Worm (Caenorhabditis elegans) whole organism, late embryonic: ENCODE results near the gene B0495.9.

Experiments
- C08G9.2 ChIP-seq: sonication (generic microtip); optimal IDR thresholded peaks from 2 replicates; lab custom pipeline; 2016; ENCODE audit warnings: mild to moderate bottlenecking, missing genetic modification characterization, moderate library complexity, missing compliant biosample characterization
- F13H6.1 ChIP-seq: sonication (generic microtip); optimal IDR thresholded peaks from 2 replicates; lab custom pipeline; 2016; ENCODE audit warnings: missing genetic modification characterization, missing compliant biosample characterization
- K02D7.2 ChIP-seq: sonication (generic microtip); optimal IDR thresholded peaks from 2 replicates; lab custom pipeline; 2017; ENCODE audit warnings: mild to moderate bottlenecking, missing genetic modification characterization, missing compliant biosample characterization
- Y22D7AL.16 ChIP-seq: sonication (generic microtip); optimal IDR thresholded peaks from 2 replicates; lab custom pipeline; 2016; ENCODE audit warnings: missing genetic modification characterization, missing compliant biosample characterization
- ceh-14 ChIP-seq: sonication (generic microtip); optimal IDR thresholded peaks from 2 replicates; lab custom pipeline; 2016; ENCODE audit warnings: missing genotype, missing genetic modification characterization, missing compliant biosample characterization
- ceh-2 ChIP-seq: sonication (generic microtip); optimal IDR thresholded peaks from 2 replicates; lab custom pipeline; 2016; ENCODE audit warnings: missing genotype, missing genetic modification characterization, missing compliant biosample characterization
- ceh-30 ChIP-seq: fragments of 150-350 bp; optimal IDR thresholded peaks from 2 replicates; lab custom pipeline; 2014; ENCODE audit warnings: missing biosample characterization, missing genetic modification characterization
- ceh-31 ChIP-seq: sonication (generic microtip); optimal IDR thresholded peaks from 2 replicates; lab custom pipeline; 2016; ENCODE audit warnings: missing genetic modification characterization, missing compliant biosample characterization
- ceh-9 ChIP-seq: sonication (generic microtip); optimal IDR thresholded peaks from 2 replicates; lab custom pipeline; 2016; ENCODE audit warnings: mild to moderate bottlenecking, missing genetic modification characterization, inconsistent platforms, missing compliant biosample characterization
- dmd-4 ChIP-seq: sonication (generic microtip); optimal IDR thresholded peaks from 2 replicates; lab custom pipeline; 2016; ENCODE audit warnings: borderline replicate concordance, missing genetic modification characterization, missing compliant biosample characterization
- dve-1 ChIP-seq: sonication (generic microtip); optimal IDR thresholded peaks from 2 replicates; lab custom pipeline; 2017; ENCODE audit warnings: antibody characterized with exemption, mild to moderate bottlenecking, missing genetic modification characterization, missing compliant biosample characterization
- elt-2 ChIP-seq: sonication (generic microtip); optimal IDR thresholded peaks from 2 replicates; lab custom pipeline; 2016; ENCODE audit warnings: missing genetic modification reagents, missing genetic modification characterization, missing compliant biosample characterization
- elt-4 ChIP-seq: sonication (generic microtip); optimal IDR thresholded peaks from 2 replicates; lab custom pipeline; 2016; ENCODE audit warnings: missing genetic modification characterization, missing compliant biosample characterization
- fkh-10 ChIP-seq: fragments of 150-350 bp; optimal IDR thresholded peaks from 2 replicates; lab custom pipeline; 2014; ENCODE audit warnings: missing biosample characterization, missing genetic modification reagents, missing genetic modification characterization
- fkh-6 ChIP-seq: sonication (generic microtip); optimal IDR thresholded peaks from 2 replicates; lab custom pipeline; 2016; ENCODE audit warnings: missing genetic modification characterization, missing compliant biosample characterization
- gmeb-2 ChIP-seq: sonication (generic microtip); optimal IDR thresholded peaks from 2 replicates; lab custom pipeline; 2016; ENCODE audit warnings: missing genetic modification characterization, inconsistent platforms, missing compliant biosample characterization
- hlh-15 ChIP-seq: sonication (generic microtip); optimal IDR thresholded peaks from 2 replicates; lab custom pipeline; 2016; ENCODE audit warnings: missing genetic modification characterization, missing compliant biosample characterization
- hlh-30 ChIP-seq: sonication (generic microtip); optimal IDR thresholded peaks from 2 replicates; lab custom pipeline; 2017; ENCODE audit warnings: antibody characterized with exemption, missing genetic modification characterization, missing compliant biosample characterization; ENCODE audit not compliant: insufficient read depth
- hlh-6 ChIP-seq: sonication (generic microtip); optimal IDR thresholded peaks from 2 replicates; lab custom pipeline; 2016; ENCODE audit warnings: missing genotype, missing genetic modification characterization, missing compliant biosample characterization
- hlh-8 ChIP-seq: sonication (generic microtip); optimal IDR thresholded peaks from 2 replicates; lab custom pipeline; 2016; ENCODE audit warnings: missing genotype, missing genetic modification characterization, missing compliant biosample characterization
- lim-6 ChIP-seq: sonication (generic microtip); optimal IDR thresholded peaks from 2 replicates; lab custom pipeline; 2016; ENCODE audit warnings: missing genetic modification characterization, missing compliant biosample characterization
- lin-11 ChIP-seq: fragments of 200-800 bp; sonication (Bioruptor generic); optimal IDR thresholded peaks from 2 replicates; lab custom pipeline; 2018; ENCODE audit warnings: mild to moderate bottlenecking, missing genetic modification characterization, missing compliant biosample characterization
- nfya-1 ChIP-seq: sonication (generic microtip); optimal IDR thresholded peaks from 2 replicates; lab custom pipeline; 2017; ENCODE audit warnings: missing genetic modification characterization, mild to moderate bottlenecking, missing compliant biosample characterization, antibody characterized with exemption, moderate library complexity
- pag-3 ChIP-seq: sonication (generic microtip); optimal IDR thresholded peaks from 2 replicates; lab custom pipeline; 2016; ENCODE audit warnings: missing compliant biosample characterization, missing genetic modification characterization, borderline replicate concordance
- pax-1 ChIP-seq: fragments of 150-350 bp; optimal IDR thresholded peaks from 2 replicates; lab custom pipeline; 2014; ENCODE audit warnings: missing biosample characterization, missing genetic modification characterization
- pha-2 ChIP-seq: sonication (generic microtip); optimal IDR thresholded peaks from 2 replicates; lab custom pipeline; 2017; ENCODE audit warnings: mild to moderate bottlenecking, missing genetic modification characterization, missing compliant biosample characterization
- pqm-1 ChIP-seq: sonication (generic microtip); optimal IDR thresholded peaks from 2 replicates; lab custom pipeline; 2016; ENCODE audit warnings: missing genetic modification characterization, missing compliant biosample characterization
- sdc-2 ChIP-seq: sonication (generic microtip); optimal IDR thresholded peaks from 2 replicates; lab custom pipeline; 2016; ENCODE audit warnings: missing genotype, missing genetic modification characterization, missing compliant biosample characterization
- sox-2 ChIP-seq: fragments of 200-800 bp; sonication (Bioruptor generic); IDR thresholded peaks from 2 replicates; pipeline ENCODE4 v1.3.6; 2022; ENCODE audit warnings: missing genetic modification reagents, missing genetic modification characterization, missing compliant biosample characterization
- sox-4 ChIP-seq: sonication (generic microtip); optimal IDR thresholded peaks from 2 replicates; lab custom pipeline; 2017; ENCODE audit warnings: mild to moderate bottlenecking, missing genetic modification characterization, inconsistent platforms, missing compliant biosample characterization
- tbx-2 ChIP-seq: sonication (generic microtip); optimal IDR thresholded peaks from 2 replicates; lab custom pipeline; 2016; ENCODE audit warnings: missing genetic modification characterization, missing compliant biosample characterization
- unc-3 ChIP-seq, 2 experiments: fragments of 200-800 bp in 1 of 2; sonication (Bioruptor generic) in 1 of 2; sonication (generic microtip) in 1 of 2; conservative IDR thresholded peaks in 1 of 2; optimal IDR thresholded peaks in 1 of 2; 2 replicates each; pipeline versions ENCODE4 v1.3.6 to Lab custom; 2016 to 2022; ENCODE audit warnings: missing compliant biosample characterization in 2 of 2, missing genetic modification characterization in 2 of 2, missing genetic modification reagents in 1 of 2
- unc-55 ChIP-seq: sonication (generic microtip); optimal IDR thresholded peaks from 2 replicates; lab custom pipeline; 2017; ENCODE audit warnings: missing biosample characterization, missing genetic modification reagents, missing genetic modification characterization
- unc-86 ChIP-seq: sonication (generic microtip); optimal IDR thresholded peaks from 2 replicates; lab custom pipeline; 2016; ENCODE audit warnings: missing genetic modification characterization, missing compliant biosample characterization
- zip-5 ChIP-seq: sonication (generic microtip); optimal IDR thresholded peaks from 2 replicates; lab custom pipeline; 2016; ENCODE audit warnings: missing genetic modification characterization, missing compliant biosample characterization
- ztf-16 ChIP-seq: sonication (generic microtip); optimal IDR thresholded peaks from 2 replicates; lab custom pipeline; 2017; ENCODE audit warnings: missing genetic modification characterization, missing compliant biosample characterization

B0495.9 gene

ce11 chrII:7698406-7698805 is 10.1 kb downstream of the B0495.9 start, which contains the start of gene B0495.5:
Gene B0495.5, minus strand, starts transcription at chrII:7698506.
- TF ChIP-seq sox-4 (tag; lab: Kevin White, UChicago) (no peak), dmd-4 (tag; lab: Kevin White, UChicago) (no peak), pag-3 (tag; lab: Kevin White, UChicago) (no peak), lim-6 (tag; lab: Kevin White, UChicago) (no peak), lin-11 (no peak), sdc-2 (tag; lab: Kevin White, UChicago) (no peak), hlh-6 (tag; lab: Kevin White, UChicago) (no peak), sox-2 (GFP tag; lab: Robert Waterston, UW) (no peak), nfya-1 (tag; lab: Kevin White, UChicago) (no peak), hlh-15 (tag; lab: Kevin White, UChicago) (no peak), hlh-30 (tag; lab: Kevin White, UChicago) (no peak), pha-2 (tag; lab: Kevin White, UChicago) (no peak), dve-1 (tag; lab: Kevin White, UChicago) (no peak), hlh-8 (no peak), ceh-14 (tag; lab: Kevin White, UChicago) (no peak), unc-55 (no peak), ceh-9 (tag; lab: Kevin White, UChicago) (no peak), unc-86 (tag; lab: Kevin White, UChicago) (no peak)

ce11 chrII:7697156-7697555 is 11.4 kb downstream of the B0495.9 start:
- no peak for TF ChIP-seq F13H6.1 (tag; lab: Kevin White, UChicago)
- TF ChIP-seq ceh-2: no peak
- no peak for TF ChIP-seq K02D7.2 (tag; lab: Kevin White, UChicago)
- TF ChIP-seq Y22D7AL.16 (tag; lab: Kevin White, UChicago): no peak
- no peak for TF ChIP-seq elt-4 (tag; lab: Kevin White, UChicago)
- no peak for TF ChIP-seq fkh-6 (tag; lab: Kevin White, UChicago)
- no peak for TF ChIP-seq ceh-14 (tag; lab: Kevin White, UChicago)
- TF ChIP-seq ceh-30 (tag; lab: Kevin White, UChicago): no peak
- TF ChIP-seq lin-11: no peak
- TF ChIP-seq ceh-31 (tag; lab: Kevin White, UChicago): no peak
- no peak for TF ChIP-seq pax-1
- no peak for TF ChIP-seq unc-3 (GFP tag; conservative IDR thresholded peaks at IDR 0.05; lab: Robert Waterston, UW)
- TF ChIP-seq unc-3 (tag; optimal IDR thresholded peaks at IDR 0.05; lab: Kevin White, UChicago): no peak
- TF ChIP-seq C08G9.2 (tag; lab: Kevin White, UChicago): no peak
- no peak for TF ChIP-seq elt-2 (tag; lab: Kevin White, UChicago)
- TF ChIP-seq ztf-16 (tag; lab: Kevin White, UChicago): no peak
- TF ChIP-seq tbx-2 (tag; lab: Kevin White, UChicago): no peak
- TF ChIP-seq fkh-10 (GFP tag; lab: Kevin White, UChicago): no peak
- no peak for TF ChIP-seq zip-5

DNA sequence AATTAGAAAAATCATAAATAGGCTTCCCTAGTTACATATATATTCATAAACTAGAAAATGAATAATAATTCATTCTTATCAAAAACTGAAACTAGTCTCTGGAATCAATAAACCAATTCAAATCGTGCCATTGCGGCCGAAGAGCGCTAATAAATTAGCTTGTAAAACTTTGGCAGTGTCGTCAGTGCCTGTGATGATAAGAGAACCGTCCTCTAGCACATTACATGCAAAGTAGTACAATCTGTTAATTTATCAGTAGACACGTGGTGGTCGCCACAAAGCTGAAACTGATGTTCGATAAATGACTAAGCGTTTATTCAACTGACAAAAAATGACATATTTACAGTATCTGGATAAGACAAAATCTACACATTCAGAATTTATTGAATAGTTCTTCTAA is 12.9 kb downstream of the B0495.9 start:
- peak; percentile 70 for TF ChIP-seq elt-2 (tag; lab: Kevin White, UChicago)
- TF ChIP-seq gmeb-2 (tag; lab: Kevin White, UChicago): no peak

- TF ChIP-seq unc-55 (no peak), elt-2 (tag; lab: Kevin White, UChicago) (peak; percentile 1)
These were observed 13.8 kb downstream of the B0495.9 start for ce11 chrII:7694745-7695144.

DNA sequence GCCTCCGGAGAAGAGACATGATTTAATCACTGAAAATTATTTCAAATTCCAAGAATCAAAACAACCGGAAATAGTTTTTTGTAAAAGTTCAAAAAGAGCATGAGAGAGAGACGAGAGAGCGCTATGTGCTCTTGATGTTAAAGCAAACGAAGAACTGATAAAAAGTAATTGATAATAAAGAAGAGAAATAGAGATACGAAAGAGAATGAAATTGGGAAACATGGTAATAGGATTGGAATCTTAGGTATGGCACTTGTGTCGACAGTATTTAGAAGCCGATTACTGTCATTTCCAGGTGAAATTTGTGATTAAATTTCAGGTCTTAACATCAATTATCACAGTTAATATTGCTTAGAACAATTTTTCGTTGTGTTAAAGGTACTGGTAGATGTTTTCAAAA is 14.6 kb downstream of the B0495.9 start, which contains the start of gene nhx-2:
Gene nhx-2 (minus strand): TSS at position 29 of the 400 bp plus-strand sequence.
- TF ChIP-seq pqm-1 (no peak), elt-2 (tag; lab: Kevin White, UChicago) (peak; percentile 64), elt-4 (tag; lab: Kevin White, UChicago) (no peak)
